Worm (Caenorhabditis elegans): ENCODE measurements around the gene hum-8.

Gene hum-8

ce11 chrIV:410420-410891 lies 29.9 kb downstream of the hum-8 start, which contains the start of gene T07A9.12 (continued):
- TF ChIP-seq nhr-42 (GFP tag; IDR thresholded peaks at IDR 0.05) (no peak), hmg-1.1 (GFP tag; IDR thresholded peaks at IDR 0.05) (peak; percentile 85), egl-27 (tag; optimal IDR thresholded peaks at IDR 0.05) (no peak), snpc-1.2 (GFP tag; IDR thresholded peaks at IDR 0.05) (no peak), egl-43 (GFP tag; IDR thresholded peaks at IDR 0.05) (no peak), zip-2 (tag; optimal IDR thresholded peaks at IDR 0.05) (no peak), D1046.2 (GFP tag; IDR thresholded peaks at IDR 0.05) (no peak), nhr-25 (tag; optimal IDR thresholded peaks at IDR 0.05; ENCODE audit: borderline replicate concordance, insufficient read depth) (no peak), dmd-6 (GFP tag; IDR thresholded peaks at IDR 0.05) (peak; percentile 59), Y5F2A.4 (GFP tag; optimal IDR thresholded peaks at IDR 0.05) (no peak), ctbp-1 (GFP tag; IDR thresholded peaks at IDR 0.05) (no peak), nhr-76 (tag; optimal IDR thresholded peaks at IDR 0.05) (no peak), skn-1 (tag; optimal IDR thresholded peaks at IDR 0.05) (no peak), nhr-102 (tag; optimal IDR thresholded peaks at IDR 0.05) (peak; percentile 4), nhr-77 (tag; optimal IDR thresholded peaks at IDR 0.05) (peak; percentile 28), F44E2.7 (GFP tag; IDR thresholded peaks at IDR 0.05) (no peak), Y75B8A.6 (GFP tag; IDR thresholded peaks at IDR 0.05) (no peak), F37D6.2 (tag; optimal IDR thresholded peaks at IDR 0.05) (peak; percentile 12), lin-15B (tag; optimal IDR thresholded peaks at IDR 0.05) (no peak), pha-4 (GFP tag; IDR thresholded peaks at IDR 0.05) (peak; percentile 39; the same call in 1 of the 2 replicates), pha-4 (tag; optimal IDR thresholded peaks at IDR 0.05) (peak; percentile 18), fos-1 (tag; optimal IDR thresholded peaks at IDR 0.05) (no peak), ceh-44 (GFP tag; IDR thresholded peaks at IDR 0.05) (no peak), sdz-12 (GFP tag; optimal IDR thresholded peaks at IDR 0.05) (no peak), dpl-1 (GFP tag; optimal IDR thresholded peaks at IDR 0.05) (peak; percentile 68), jun-1 (tag; optimal IDR thresholded peaks at IDR 0.05) (no peak), lin-38 (GFP tag; IDR thresholded peaks at IDR 0.05) (peak; percentile 57), ZK337.2 (GFP tag; IDR thresholded peaks at IDR 0.05) (no peak), ztf-11 (tag; optimal IDR thresholded peaks at IDR 0.05) (no peak), ceh-62 (tag; optimal IDR thresholded peaks at IDR 0.05) (no peak), lsy-2 (tag; optimal IDR thresholded peaks at IDR 0.05) (peak; percentile 37 to 79), dve-1 (tag; optimal IDR thresholded peaks at IDR 0.05; ENCODE audit: insufficient read depth) (peak; percentile 97), lir-3 (tag; optimal IDR thresholded peaks at IDR 0.05) (no peak), madf-5 (GFP tag; IDR thresholded peaks at IDR 0.05) (no peak), daf-12 (tag; optimal IDR thresholded peaks at IDR 0.05) (no peak), duxl-1 (tag; optimal IDR thresholded peaks at IDR 0.05; ENCODE audit: poor library complexity) (peak; percentile 55), arid-1 (GFP tag; conservative IDR thresholded peaks at IDR 0.05) (no peak), nhr-48 (tag; optimal IDR thresholded peaks at IDR 0.05) (peak; percentile 43), T26A8.4 (GFP tag; IDR thresholded peaks at IDR 0.05) (no peak), tra-1 (GFP tag; IDR thresholded peaks at IDR 0.05) (no peak), hlh-11 (tag; optimal IDR thresholded peaks at IDR 0.05) (peak; percentile 80), nhr-6 (tag; optimal IDR thresholded peaks at IDR 0.05) (peak; percentile 66), F49E8.2 (tag; optimal IDR thresholded peaks at IDR 0.05; ENCODE audit: borderline replicate concordance) (no peak), lin-1 (GFP tag; IDR thresholded peaks at IDR 0.05) (0 out of 2 replicates have a peak, but pooled peaks have one; percentile 11), nhr-111 (GFP tag; optimal IDR thresholded peaks at IDR 0.05) (no peak), saeg-2 (GFP tag; IDR thresholded peaks at IDR 0.05) (no peak), zip-11 (GFP tag; IDR thresholded peaks at IDR 0.05) (no peak), php-3 (GFP tag; IDR thresholded peaks at IDR 0.05) (no peak), daf-16 (GFP tag; optimal IDR thresholded peaks at IDR 0.05) (no peak), daf-16 (tag; optimal IDR thresholded peaks at IDR 0.05) (peak; percentile 42), ces-1 (GFP tag; optimal IDR thresholded peaks at IDR 0.05) (no peak), unc-130 (GFP tag; optimal IDR thresholded peaks at IDR 0.05) (peak; percentile 3)
